Worm (Caenorhabditis elegans): ENCODE measurements around the gene ora-1.

The ora-1 gene

ce11 chrIV:7983728-7984346, 6.1 kb downstream of the ora-1 start (continued):
- TF ChIP-seq lin-40 (tag; optimal IDR thresholded peaks at IDR 0.05): no peak
- no peak for TF ChIP-seq snpc-1.1 (tag; optimal IDR thresholded peaks at IDR 0.05; ENCODE audit: insufficient read depth)
- TF ChIP-seq snpc-4 (GFP tag; optimal IDR thresholded peaks at IDR 0.05): no peak
- TF ChIP-seq snpc-4 (tag; optimal IDR thresholded peaks at IDR 0.05): peak in 1 of 4 experiments; percentile 35
- TF ChIP-seq nhr-120 (GFP tag; IDR thresholded peaks at IDR 0.05): no peak
- TF ChIP-seq madf-3 (GFP tag; IDR thresholded peaks at IDR 0.05): peak; percentile 78; the same call in 1 of the 2 replicates
- TF ChIP-seq T26A5.8 (tag; optimal IDR thresholded peaks at IDR 0.05): peak; percentile 37
- TF ChIP-seq mcd-1 (GFP tag; IDR thresholded peaks at IDR 0.05): no peak; the same call in 1 of the 2 replicates
- TF ChIP-seq nhr-80 (tag; optimal IDR thresholded peaks at IDR 0.05): no peak
- TF ChIP-seq F55B11.4 (tag; optimal IDR thresholded peaks at IDR 0.05; ENCODE audit: borderline replicate concordance, insufficient read depth): no peak
- TF ChIP-seq F33H1.4 (GFP tag; IDR thresholded peaks at IDR 0.05): 0 out of 2 replicates have a peak, but pooled peaks have one; percentile 7
- no peak for TF ChIP-seq bed-2 (GFP tag; IDR thresholded peaks at IDR 0.05)
- no peak for TF ChIP-seq pha-4 (tag; optimal IDR thresholded peaks at IDR 0.05)
- no peak for TF ChIP-seq B0261.1 (tag; optimal IDR thresholded peaks at IDR 0.05)
- peak; percentile 89 for TF ChIP-seq F52B5.7 (tag; optimal IDR thresholded peaks at IDR 0.05)
- TF ChIP-seq K11D2.4 (GFP tag; IDR thresholded peaks at IDR 0.05): no peak
- no peak for TF ChIP-seq B0019.2 (GFP tag; conservative IDR thresholded peaks at IDR 0.05)
- TF ChIP-seq egrh-3 (GFP tag; IDR thresholded peaks at IDR 0.05): no peak
- no peak for TF ChIP-seq madf-10 (tag; optimal IDR thresholded peaks at IDR 0.05)
- no peak for TF ChIP-seq Y67H2A.10 (GFP tag; conservative IDR thresholded peaks at IDR 0.05)
- no peak for TF ChIP-seq aptf-3 (GFP tag; IDR thresholded peaks at IDR 0.05)
- TF ChIP-seq nhr-27 (tag; optimal IDR thresholded peaks at IDR 0.05): no peak
- TF ChIP-seq Y95B8A.8 (GFP tag; IDR thresholded peaks at IDR 0.05): 0 out of 2 replicates have a peak, but pooled peaks have one; percentile 46
- no peak for TF ChIP-seq ccch-3 (GFP tag; optimal IDR thresholded peaks at IDR 0.05)
- TF ChIP-seq F57C9.4 (tag; optimal IDR thresholded peaks at IDR 0.05): no peak
- no peak for TF ChIP-seq unc-130 (GFP tag; optimal IDR thresholded peaks at IDR 0.05)
- no peak for TF ChIP-seq lin-26 (GFP tag; IDR thresholded peaks at IDR 0.05)
- no peak for TF ChIP-seq let-607 (tag; optimal IDR thresholded peaks at IDR 0.05)
- TF ChIP-seq ceh-91 (GFP tag; IDR thresholded peaks at IDR 0.05): no peak
- no peak for TF ChIP-seq mes-4 (tag; optimal IDR thresholded peaks at IDR 0.05)
- TF ChIP-seq gei-17 (GFP tag; optimal IDR thresholded peaks at IDR 0.05): peak; percentile 11
- no peak for TF ChIP-seq ztf-6 (GFP tag; IDR thresholded peaks at IDR 0.05)
- TF ChIP-seq B0035.1 (tag; optimal IDR thresholded peaks at IDR 0.05): peak; percentile 28
- no peak for TF ChIP-seq ZK185.1 (tag; optimal IDR thresholded peaks at IDR 0.05; ENCODE audit: poor library complexity, severe bottlenecking)
- peak; percentile 30; the same call in 1 of the 2 replicates for TF ChIP-seq dox-1 (GFP tag; IDR thresholded peaks at IDR 0.05)
- TF ChIP-seq F37B4.10 (GFP tag; IDR thresholded peaks at IDR 0.05): no peak
- TF ChIP-seq hrde-1 (tag; optimal IDR thresholded peaks at IDR 0.05; ENCODE audit: borderline replicate concordance): no peak
- no peak for TF ChIP-seq snpc-1.3 (tag; optimal IDR thresholded peaks at IDR 0.05; ENCODE audit: insufficient read depth)
- TF ChIP-seq sdz-38 (tag; optimal IDR thresholded peaks at IDR 0.05): no peak
- TF ChIP-seq xnd-1 (tag; optimal IDR thresholded peaks at IDR 0.05): peak; percentile 16
- peak; percentile 73 for TF ChIP-seq repo-1 (tag; optimal IDR thresholded peaks at IDR 0.05)
- TF ChIP-seq D2030.7 (GFP tag; IDR thresholded peaks at IDR 0.05): 0 out of 2 replicates have a peak, but pooled peaks have one; percentile 28
- no peak for TF ChIP-seq hmg-20 (GFP tag; IDR thresholded peaks at IDR 0.05)
- no peak for TF ChIP-seq somi-1 (GFP tag; optimal IDR thresholded peaks at IDR 0.05)
- peak; percentile 7 for TF ChIP-seq atf-7 (tag; optimal IDR thresholded peaks at IDR 0.05)
- TF ChIP-seq ceh-40 (GFP tag; IDR thresholded peaks at IDR 0.05): no peak
- no peak for TF ChIP-seq F23B12.7 (tag; optimal IDR thresholded peaks at IDR 0.05; ENCODE audit: insufficient read depth)
- TF ChIP-seq mxl-1 (tag; optimal IDR thresholded peaks at IDR 0.05): no peak
